Fruit fly (Drosophila melanogaster): Measurements from ENCODE around the gene spn-A.
A peak's percentile ranks its signal among the peaks of the same experiment; 100 is the strongest.

spn-A gene

DNA sequence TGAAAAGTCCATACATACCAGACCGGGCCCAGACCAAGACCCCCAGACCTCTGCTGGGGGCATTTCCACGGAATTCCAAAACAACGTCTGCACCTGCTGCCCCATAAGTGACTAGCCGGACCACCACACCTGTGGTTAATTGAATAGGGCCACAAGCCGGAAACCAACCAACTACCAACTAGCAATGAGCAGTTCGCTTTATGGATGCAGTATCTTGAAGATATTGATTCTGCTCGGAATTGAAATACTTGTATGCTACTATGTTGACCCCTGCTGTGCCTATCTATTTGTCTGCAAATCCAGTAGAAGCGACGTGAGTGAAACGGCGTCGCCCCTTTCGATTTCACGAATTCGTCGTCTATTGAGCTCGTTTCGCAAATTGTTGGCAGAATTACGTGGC is 40.0 kb upstream of the spn-A start (continued):
- TF ChIP-seq CG15514 (GFP tag; optimal IDR thresholded peaks at IDR 0.05) (no peak), tna (GFP tag; IDR thresholded peaks at IDR 0.05; ENCODE audit: partially characterized antibody) (no peak), stc (GFP tag; IDR thresholded peaks at IDR 0.05) (no peak), croc (GFP tag; conservative IDR thresholded peaks at IDR 0.05) (no peak), her (GFP tag; optimal IDR thresholded peaks at IDR 0.05) (no peak), CG8478 (optimal IDR thresholded peaks at IDR 0.05) (no peak), shn (GFP tag; optimal IDR thresholded peaks at IDR 0.05) (no peak), so (GFP tag; IDR thresholded peaks at IDR 0.05) (0 out of 3 replicates have a peak, but pooled peaks have one; percentile 26), CG8765 (GFP tag; IDR thresholded peaks at IDR 0.05) (no peak), CG7271 (tag; optimal IDR thresholded peaks at IDR 0.05) (no peak), Aef1 (GFP tag; IDR thresholded peaks at IDR 0.05) (peak; percentile 27; the same call in 1 of the 3 replicates), CG10959 (GFP tag; IDR thresholded peaks at IDR 0.05) (no peak), nau (GFP tag; optimal IDR thresholded peaks at IDR 0.05) (no peak), crol (GFP tag; IDR thresholded peaks at IDR 0.05) (no peak), gem (tag; optimal IDR thresholded peaks at IDR 0.05) (peak; percentile 25), Hmr (GFP tag; optimal IDR thresholded peaks at IDR 0.05) (no peak), wdn (GFP tag; IDR thresholded peaks at IDR 0.05) (no peak), nerfin-1 (tag; optimal IDR thresholded peaks at IDR 0.05) (no peak), br (optimal IDR thresholded peaks at IDR 0.05) (no peak), ind (GFP tag; optimal IDR thresholded peaks at IDR 0.05) (peak; percentile 42), tgo (GFP tag; IDR thresholded peaks at IDR 0.05) (peak; percentile 38; the same call in 1 of the 3 replicates), Nf-YC (tag; optimal IDR thresholded peaks at IDR 0.05) (no peak), CG3065 (GFP tag; optimal IDR thresholded peaks at IDR 0.05) (no peak), pzg (GFP tag; optimal IDR thresholded peaks at IDR 0.05) (no peak), gro (GFP tag; optimal IDR thresholded peaks at IDR 0.05) (no peak), Ets65A (GFP tag) (peak; percentile 82), bowl (GFP tag; IDR thresholded peaks at IDR 0.05) (no peak), Antp (GFP tag; optimal IDR thresholded peaks at IDR 0.05) (peak; percentile 25), Gug (GFP tag; IDR thresholded peaks at IDR 0.05) (peak; percentile 16; the same call in 1 of the 4 replicates), sqz (GFP tag; optimal IDR thresholded peaks at IDR 0.05) (no peak), CG31224 (GFP tag; IDR thresholded peaks at IDR 0.05) (no peak), zfh2 (GFP tag; optimal IDR thresholded peaks at IDR 0.05) (peak; percentile 48), emc (GFP tag; optimal IDR thresholded peaks at IDR 0.05) (no peak), CG11695 (GFP tag; IDR thresholded peaks at IDR 0.05) (peak; percentile 36; the same call in 1 of the 3 replicates), CG18011 (GFP tag; optimal IDR thresholded peaks at IDR 0.05) (no peak), dmrt99B (tag; optimal IDR thresholded peaks at IDR 0.05) (peak; percentile 39), H2.0 (GFP tag; IDR thresholded peaks at IDR 0.05) (peak; percentile 27; the same call in 1 of the 2 replicates), fu2 (GFP tag; optimal IDR thresholded peaks at IDR 0.05) (no peak), jumu (GFP tag; optimal IDR thresholded peaks at IDR 0.05) (no peak), Ada2b (GFP tag; IDR thresholded peaks at IDR 0.05) (no peak), onecut (GFP tag; IDR thresholded peaks at IDR 0.05) (no peak), HLH3B (GFP tag; IDR thresholded peaks at IDR 0.05) (0 out of 2 replicates have a peak, but pooled peaks have one; percentile 32), ham (GFP tag; IDR thresholded peaks at IDR 0.05) (no peak), Poxn (GFP tag; IDR thresholded peaks at IDR 0.05) (no peak), ttk (GFP tag; IDR thresholded peaks at IDR 0.05) (peak; percentile 25; the same call in 1 of the 2 replicates), lov (optimal IDR thresholded peaks at IDR 0.05) (no peak), lov (GFP tag; IDR thresholded peaks at IDR 0.05) (no peak), wor (GFP tag; IDR thresholded peaks at IDR 0.05) (no peak), NC2α (GFP tag; optimal IDR thresholded peaks at IDR 0.05) (no peak), Mes4 (GFP tag; optimal IDR thresholded peaks at IDR 0.05) (no peak), ssp (GFP tag; IDR thresholded peaks at IDR 0.05) (no peak), hth (optimal IDR thresholded peaks at IDR 0.05) (no peak), Med (GFP tag) (peak; percentile 80), tap (tag; optimal IDR thresholded peaks at IDR 0.05) (no peak)
